Worm (Caenorhabditis elegans): ENCODE results near the gene F26F4.2.

ce11 chrIII:4918906-4919305 lies 7.8 kb downstream of the F26F4.2 start:
- TF ChIP-seq ama-1 (optimal IDR thresholded peaks at IDR 0.05): no peak
- TF ChIP-seq B0310.2 (tag; optimal IDR thresholded peaks at IDR 0.05): no peak
- no peak for TF ChIP-seq sea-1 (GFP tag; conservative IDR thresholded peaks at IDR 0.05)
- no peak for TF ChIP-seq tbx-37 (GFP tag; conservative IDR thresholded peaks at IDR 0.05)
- TF ChIP-seq ceh-36 (tag; optimal IDR thresholded peaks at IDR 0.05): no peak
- TF ChIP-seq tra-4 (tag; optimal IDR thresholded peaks at IDR 0.05): no peak
- no peak for TF ChIP-seq hnd-1 (tag; optimal IDR thresholded peaks at IDR 0.05)
- TF ChIP-seq aly-1 (tag; optimal IDR thresholded peaks at IDR 0.05): no peak
